Worm (Caenorhabditis elegans) whole organism, L4/young adult: ENCODE data around the gene sru-37.

Source experiments
- W03F9.2 ChIP-seq: fragments of 150-350 bp; optimal IDR thresholded peaks from 2 replicates; lab custom pipeline; 2014; ENCODE audit warnings: missing biosample characterization, missing genetic modification characterization
- dao-5 ChIP-seq: sonication (generic microtip); optimal IDR thresholded peaks from 2 replicates; lab custom pipeline; 2016; ENCODE audit warnings: missing genotype, missing genetic modification characterization, moderate library complexity, missing compliant biosample characterization
- him-1 ChIP-seq: sonication (generic microtip); optimal IDR thresholded peaks from 2 replicates; lab custom pipeline; 2016; ENCODE audit warnings: missing genotype, missing genetic modification reagents, missing genetic modification characterization, missing compliant biosample characterization

Gene sru-37

ce11 chrV:9812216-9812615 lies 7.0 kb downstream of the sru-37 start:
- TF ChIP-seq him-1 (tag; lab: Kevin White, UChicago) (no peak), dao-5 (no peak), W03F9.2 (no peak)

- TF ChIP-seq dao-5 = no peak
- TF ChIP-seq W03F9.2 = no peak
- no peak for TF ChIP-seq him-1 (tag; lab: Kevin White, UChicago)
Measured at ce11 chrV:9813527-9813926, 8.3 kb downstream of the sru-37 start, which contains the start of gene sru-30. sru-30 (plus strand) TSS chrV:9813827.

- TF ChIP-seq W03F9.2 = no peak
- no peak for TF ChIP-seq him-1 (tag; lab: Kevin White, UChicago)
- TF ChIP-seq dao-5 = no peak
Measured at ce11 chrV:9816390-9816789, 11.1 kb downstream of the sru-37 start, which contains the start of gene sru-31. sru-31 (plus strand) TSS chrV:9816690.

ce11 chrV:9821724-9822123 lies 16.5 kb downstream of the sru-37 start, which contains the start of gene str-193:
str-193 (minus strand) TSS chrV:9821824.
- TF ChIP-seq dao-5 (no peak), W03F9.2 (no peak), him-1 (tag; lab: Kevin White, UChicago) (no peak)

- TF ChIP-seq dao-5 = no peak
- no peak for TF ChIP-seq W03F9.2
- no peak for TF ChIP-seq him-1 (tag; lab: Kevin White, UChicago)
Measured at ce11 chrV:9824149-9824548, 18.9 kb downstream of the sru-37 start, which contains the start of gene str-2. str-2 (minus strand) TSS chrV:9824249.

- TF ChIP-seq dao-5 (no peak), W03F9.2 (no peak), him-1 (tag; lab: Kevin White, UChicago) (no peak)
Measured at ce11 chrV:9833900-9834299, 28.6 kb downstream of the sru-37 start, which contains the start of gene sru-40. sru-40 (minus strand) TSS chrV:9834000.

ce11 chrV:9835945-9836344 lies 30.7 kb downstream of the sru-37 start, which contains the start of gene sru-38:
sru-38 (minus strand) TSS chrV:9836045.
- TF ChIP-seq him-1 (tag; lab: Kevin White, UChicago) (no peak), W03F9.2 (no peak), dao-5 (no peak)

- TF ChIP-seq W03F9.2 (no peak), dao-5 (no peak), him-1 (tag; lab: Kevin White, UChicago) (no peak)
Measured at ce11 chrV:9837679-9838078, 32.4 kb downstream of the sru-37 start, which contains the start of gene srsx-21. srsx-21 (plus strand) TSS chrV:9837979.

- TF ChIP-seq dao-5 (no peak), him-1 (tag; lab: Kevin White, UChicago) (no peak), W03F9.2 (no peak)
Measured at ce11 chrV:9841376-9841775, 36.1 kb downstream of the sru-37 start, which contains the start of gene sru-36. sru-36 (plus strand) TSS chrV:9841676.

- no peak for TF ChIP-seq dao-5
- no peak for TF ChIP-seq him-1 (tag; lab: Kevin White, UChicago)
- no peak for TF ChIP-seq W03F9.2
Measured at ce11 chrV:9843376-9843916, 38.2 kb downstream of the sru-37 start, which contains the start of gene sru-8. sru-8 (plus strand) TSS chrV:9843866.

- TF ChIP-seq W03F9.2 (no peak), him-1 (tag; lab: Kevin White, UChicago) (no peak), dao-5 (no peak)
Measured at ce11 chrV:9848576-9848975, 43.3 kb downstream of the sru-37 start.

- TF ChIP-seq dao-5 = no peak
- no peak for TF ChIP-seq W03F9.2
- no peak for TF ChIP-seq him-1 (tag; lab: Kevin White, UChicago)
Measured at ce11 chrV:9853801-9854200, 48.5 kb downstream of the sru-37 start.
